Worm (Caenorhabditis elegans) whole organism, L1 larva: Measurements from ENCODE around the gene C18E9.2.

Source experiments
- C04F5.9 ChIP-seq: sonication (generic microtip); optimal IDR thresholded peaks from 2 replicates; lab custom pipeline; 2016; ENCODE audit warnings: missing genetic modification characterization, missing compliant biosample characterization
- C16A3.4 ChIP-seq: fragments of 150-350 bp; optimal IDR thresholded peaks from 2 replicates; lab custom pipeline; 2014; ENCODE audit warnings: missing biosample characterization, missing genetic modification characterization
- C34B4.2 ChIP-seq: sonication (generic microtip); optimal IDR thresholded peaks from 2 replicates; lab custom pipeline; 2017; ENCODE audit warnings: mild to moderate bottlenecking, missing genetic modification characterization, missing compliant biosample characterization
- F16B12.6 ChIP-seq: fragments of 150-350 bp; optimal IDR thresholded peaks from 2 replicates; lab custom pipeline; 2014; ENCODE audit warnings: missing biosample characterization, missing genetic modification characterization
- alr-1 ChIP-seq: fragments of 200-800 bp; sonication (Bioruptor generic); optimal IDR thresholded peaks from 2 replicates; lab custom pipeline; 2018; ENCODE audit warnings: borderline replicate concordance, mild to moderate bottlenecking, missing genetic modification characterization, missing compliant biosample characterization
- ama-1 ChIP-seq: fragments of 150-350 bp; optimal IDR thresholded peaks from 2 replicates; lab custom pipeline; 2014
- ceh-82 ChIP-seq, 3 experiments: fragments of 150-350 bp in 1 of 3; sonication (generic microtip) in 2 of 3; optimal IDR thresholded peaks; 2 replicates each; lab custom pipeline; 2014 to 2017; ENCODE audit warnings: missing biosample characterization in 3 of 3, missing genetic modification characterization in 3 of 3
- ceh-88 ChIP-seq: fragments of 200-800 bp; sonication (Bioruptor generic); IDR thresholded peaks from 2 replicates; pipeline ENCODE4 v1.3.6; 2022; ENCODE audit warnings: missing genetic modification characterization, missing compliant biosample characterization
- ces-1 ChIP-seq: fragments of 150-350 bp; optimal IDR thresholded peaks from 2 replicates; lab custom pipeline; 2014; ENCODE audit warnings: missing biosample characterization, missing genetic modification reagents, missing genetic modification characterization
- dpl-1 ChIP-seq, 3 experiments: fragments of 150-350 bp in 2 of 3; sonication (generic microtip) in 1 of 3; optimal IDR thresholded peaks; 2 replicates each; lab custom pipeline; 2014 to 2017; ENCODE audit warnings: missing biosample characterization in 3 of 3, missing genetic modification characterization in 3 of 3, missing genetic modification reagents in 3 of 3
- dsc-1 ChIP-seq: sonication (generic microtip); optimal IDR thresholded peaks from 2 replicates; lab custom pipeline; 2016; ENCODE audit warnings: mild to moderate bottlenecking, missing genetic modification characterization, missing compliant biosample characterization
- efl-1 ChIP-seq, 4 experiments: fragments of 150-350 bp; optimal IDR thresholded peaks in 3 of 4; peaks in 1 of 4; 1 replicate in 1 of 4; 2 replicates in 3 of 4; lab custom pipeline; 2014; ENCODE audit warnings: missing biosample characterization in 2 of 4, missing genetic modification characterization in 2 of 4, missing genetic modification reagents in 2 of 4
- elt-2 ChIP-seq: sonication (generic microtip); optimal IDR thresholded peaks from 2 replicates; lab custom pipeline; 2016; ENCODE audit warnings: missing genetic modification characterization, mild to moderate bottlenecking, inconsistent platforms, missing compliant biosample characterization, missing genetic modification reagents
- fkh-4 ChIP-seq: sonication (generic microtip); optimal IDR thresholded peaks from 2 replicates; lab custom pipeline; 2016; ENCODE audit warnings: missing compliant biosample characterization, missing genetic modification characterization, borderline replicate concordance
- fkh-8 ChIP-seq: sonication (generic microtip); optimal IDR thresholded peaks from 2 replicates; lab custom pipeline; 2016; ENCODE audit warnings: mild to moderate bottlenecking, missing genetic modification characterization, missing compliant biosample characterization
- fos-1 ChIP-seq: fragments of 150-350 bp; optimal IDR thresholded peaks from 2 replicates; lab custom pipeline; 2014; ENCODE audit warnings: missing biosample characterization, missing genetic modification characterization
- irx-1 ChIP-seq: sonication (generic microtip); optimal IDR thresholded peaks from 2 replicates; lab custom pipeline; 2016; ENCODE audit warnings: missing genetic modification characterization, missing compliant biosample characterization
- isw-1 ChIP-seq: fragments of 200-800 bp; sonication (Bioruptor generic); IDR thresholded peaks from 2 replicates; pipeline ENCODE4 v1.3.6; 2022; ENCODE audit warnings: missing genetic modification characterization, missing compliant biosample characterization
- lin-14 ChIP-seq: fragments of 200-800 bp; sonication (Bioruptor generic); optimal IDR thresholded peaks from 2 replicates; lab custom pipeline; 2018; ENCODE audit warnings: mild to moderate bottlenecking, missing genetic modification characterization, moderate library complexity, missing compliant biosample characterization
- lin-35 ChIP-seq, 2 experiments: fragments of 150-350 bp; optimal IDR thresholded peaks; 2 replicates each; lab custom pipeline; 2014; ENCODE audit warnings: missing biosample characterization in 2 of 2, missing genetic modification characterization in 2 of 2, missing genetic modification reagents in 2 of 2
- lin-39 ChIP-seq: fragments of 150-350 bp; optimal IDR thresholded peaks from 2 replicates; lab custom pipeline; 2014; ENCODE audit warnings: missing biosample characterization, missing genetic modification reagents, missing genetic modification characterization
- lir-3 ChIP-seq: sonication (generic microtip); optimal IDR thresholded peaks from 2 replicates; lab custom pipeline; 2016; ENCODE audit warnings: mild to moderate bottlenecking, missing genetic modification characterization, moderate library complexity, missing compliant biosample characterization; ENCODE audit not compliant: poor library complexity
- lsy-2 ChIP-seq, 2 experiments: fragments of 150-350 bp; optimal IDR thresholded peaks; 2 replicates each; lab custom pipeline; 2014; ENCODE audit warnings: missing biosample characterization in 2 of 2, missing genetic modification characterization in 2 of 2
- mdl-1 ChIP-seq, 2 experiments: fragments of 150-350 bp; optimal IDR thresholded peaks; 2 replicates each; lab custom pipeline; 2014 to 2017; ENCODE audit warnings: missing biosample characterization in 2 of 2, missing genetic modification characterization in 2 of 2, inconsistent platforms in 1 of 2
- nhr-11 ChIP-seq: fragments of 150-350 bp; optimal IDR thresholded peaks from 2 replicates; lab custom pipeline; 2014; ENCODE audit warnings: missing biosample characterization, missing genetic modification characterization
- nhr-19 ChIP-seq: fragments of 200-800 bp; sonication (Bioruptor generic); conservative IDR thresholded peaks from 2 replicates; pipeline ENCODE4 v1.3.6; 2022; ENCODE audit warnings: missing genetic modification characterization, missing compliant biosample characterization
- nhr-47 ChIP-seq: sonication (generic microtip); optimal IDR thresholded peaks from 2 replicates; lab custom pipeline; 2016; ENCODE audit warnings: mild to moderate bottlenecking, missing genetic modification characterization, moderate library complexity, missing compliant biosample characterization
- nhr-71 ChIP-seq: sonication (generic microtip); optimal IDR thresholded peaks from 2 replicates; lab custom pipeline; 2016; ENCODE audit warnings: mild to moderate bottlenecking, missing genetic modification characterization, moderate library complexity, missing compliant biosample characterization
- pag-3 ChIP-seq: sonication (generic microtip); optimal IDR thresholded peaks from 2 replicates; lab custom pipeline; 2017; ENCODE audit warnings: missing genetic modification characterization, mild to moderate bottlenecking, missing compliant biosample characterization, antibody characterized with exemption, borderline replicate concordance; ENCODE audit not compliant: insufficient read depth
- pax-3 ChIP-seq: fragments of 200-800 bp; sonication (Bioruptor generic); optimal IDR thresholded peaks from 2 replicates; lab custom pipeline; 2018; ENCODE audit warnings: mild to moderate bottlenecking, missing genetic modification characterization, moderate library complexity, missing compliant biosample characterization
- pqm-1 ChIP-seq: sonication (generic microtip); optimal IDR thresholded peaks from 3 replicates; lab custom pipeline; 2017; ENCODE audit warnings: missing biosample characterization, missing genetic modification characterization
- rnt-1 ChIP-seq: sonication (generic microtip); optimal IDR thresholded peaks from 2 replicates; lab custom pipeline; 2016; ENCODE audit warnings: mild to moderate bottlenecking, missing genetic modification characterization, moderate library complexity, missing compliant biosample characterization
- snu-23 ChIP-seq: sonication (generic microtip); optimal IDR thresholded peaks from 2 replicates; lab custom pipeline; 2016; ENCODE audit warnings: missing genetic modification characterization, missing compliant biosample characterization
- sox-4 ChIP-seq: sonication (generic microtip); optimal IDR thresholded peaks from 2 replicates; lab custom pipeline; 2016; ENCODE audit warnings: missing genetic modification characterization, missing compliant biosample characterization
- sptf-1 ChIP-seq: fragments of 150-350 bp; optimal IDR thresholded peaks from 2 replicates; lab custom pipeline; 2014; ENCODE audit warnings: missing biosample characterization, missing genetic modification characterization
- tbx-2 ChIP-seq: sonication (generic microtip); optimal IDR thresholded peaks from 2 replicates; lab custom pipeline; 2016; ENCODE audit warnings: missing genetic modification characterization, missing compliant biosample characterization
- vab-15 ChIP-seq: sonication (generic microtip); optimal IDR thresholded peaks from 2 replicates; lab custom pipeline; 2017; ENCODE audit warnings: missing genotype, mild to moderate bottlenecking, missing genetic modification characterization, missing compliant biosample characterization
- zag-1 ChIP-seq: fragments of 150-350 bp; optimal IDR thresholded peaks from 2 replicates; lab custom pipeline; 2014; ENCODE audit warnings: missing biosample characterization, missing genetic modification characterization
- ztf-11 ChIP-seq, 2 experiments: sonication (generic microtip); optimal IDR thresholded peaks; 2 replicates each; lab custom pipeline; 2016 to 2017; ENCODE audit warnings: missing genetic modification characterization in 2 of 2, missing biosample characterization in 1 of 2, missing compliant biosample characterization in 1 of 2
- ztf-4 ChIP-seq: fragments of 150-350 bp; optimal IDR thresholded peaks from 2 replicates; lab custom pipeline; 2014; ENCODE audit warnings: missing biosample characterization, missing genetic modification characterization

Gene C18E9.2

DNA sequence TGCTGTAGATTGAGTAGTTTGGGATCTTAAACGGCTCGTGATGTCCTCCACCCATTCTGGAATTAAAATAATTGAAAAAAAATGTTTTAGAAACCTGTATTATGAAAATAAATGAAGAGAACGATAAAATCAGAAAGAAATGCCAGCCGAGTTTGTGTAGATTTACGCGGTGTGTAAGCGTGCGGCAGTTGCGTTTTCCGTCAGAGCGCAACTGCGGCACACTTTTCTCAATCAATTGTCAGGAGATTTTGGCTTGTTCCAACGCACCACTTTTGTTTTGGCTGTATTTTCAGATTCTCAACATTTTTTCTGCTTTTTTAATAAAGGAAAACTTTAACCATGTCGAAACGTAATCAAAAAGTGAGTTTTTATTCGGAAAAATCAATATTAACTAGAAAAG is at the start of gene C18E9.2, which contains the start of gene ndub-3:
Gene C18E9.2 (plus strand): TSS at position 172 of the 400 bp plus-strand sequence.
Gene ndub-3 (minus strand): TSS at position 56 of the 400 bp plus-strand sequence.
- no peak for TF ChIP-seq alr-1 (tag; lab: Kevin White, UChicago)
- peak in 1 of 2 experiments; percentile 24 for TF ChIP-seq mdl-1 (tag; optimal IDR thresholded peaks at IDR 0.05; lab: Kevin White, UChicago)
- no peak for TF ChIP-seq fos-1 (tag; lab: Kevin White, UChicago)
- TF ChIP-seq F16B12.6, result no peak
- peak; percentile 66 to 67 for TF ChIP-seq efl-1 (optimal IDR thresholded peaks at IDR 0.05; lab: Kevin White, UChicago)
- peak; percentile 48 to 95 for TF ChIP-seq efl-1 (GFP tag; optimal IDR thresholded peaks at IDR 0.05 in 1 of 2; lab: Kevin White, UChicago)
- TF ChIP-seq ces-1 (GFP tag; lab: Kevin White, UChicago), result no peak
- TF ChIP-seq lin-14 (GFP tag; lab: Kevin White, UChicago), result peak; percentile 50
- no peak for TF ChIP-seq lir-3
- TF ChIP-seq C34B4.2, result no peak
- no peak for TF ChIP-seq C04F5.9 (tag; lab: Kevin White, UChicago)
- TF ChIP-seq zag-1 (tag; lab: Kevin White, UChicago), result no peak
- peak; percentile 55 for TF ChIP-seq C16A3.4 (tag; lab: Kevin White, UChicago)
- TF ChIP-seq nhr-11, result no peak
- peak; percentile 38 to 66 (median 56) for TF ChIP-seq dpl-1 (GFP tag; optimal IDR thresholded peaks at IDR 0.05; lab: Kevin White, UChicago)
- TF ChIP-seq isw-1 (GFP tag; lab: Robert Waterston, UW), result no peak
- TF ChIP-seq ceh-82 (tag; optimal IDR thresholded peaks at IDR 0.05; lab: Kevin White, UChicago), result peak in 2 of 3 experiments; percentile 4 to 64
- peak; percentile 33 for TF ChIP-seq nhr-71 (tag; lab: Kevin White, UChicago)
- no peak for TF ChIP-seq elt-2
- TF ChIP-seq pqm-1 (tag; lab: Kevin White, UChicago), result no peak
- TF ChIP-seq nhr-47 (tag; lab: Kevin White, UChicago), result peak; percentile 1
- TF ChIP-seq rnt-1 (tag; lab: Kevin White, UChicago), result peak; percentile 26
- peak; percentile 59 to 79 for TF ChIP-seq lin-35 (GFP tag; optimal IDR thresholded peaks at IDR 0.05; lab: Kevin White, UChicago)
- peak; percentile 32 for TF ChIP-seq snu-23
- peak; percentile 13 to 75 for TF ChIP-seq lsy-2 (tag; optimal IDR thresholded peaks at IDR 0.05; lab: Kevin White, UChicago)
- TF ChIP-seq tbx-2, result peak; percentile 6
- TF ChIP-seq, all 84 proteins: peak for 13

DNA sequence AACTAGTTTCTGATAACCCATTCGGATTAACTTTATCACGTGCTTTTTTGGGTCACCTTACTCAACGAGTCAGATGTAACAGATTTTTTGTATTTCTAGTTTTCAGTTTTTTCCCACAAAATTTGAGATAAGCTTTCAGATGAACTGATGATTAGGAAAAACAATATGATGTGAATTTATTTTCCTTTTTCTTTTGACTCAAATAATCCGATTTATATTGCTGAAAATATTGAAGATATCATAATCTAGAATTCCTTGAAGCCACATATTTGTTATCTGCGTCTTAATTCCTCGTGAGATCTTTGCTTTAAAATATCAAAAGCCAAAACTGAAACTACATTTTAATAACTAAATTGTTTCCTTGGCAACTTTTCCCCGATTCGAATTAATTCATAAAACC is 48.1 kb upstream of the C18E9.2 start:
- TF ChIP-seq mdl-1 (tag; optimal IDR thresholded peaks at IDR 0.05; lab: Kevin White, UChicago) (no peak), nhr-71 (tag; lab: Kevin White, UChicago) (peak; percentile 36), vab-15 (tag; lab: Kevin White, UChicago) (no peak), elt-2 (no peak), efl-1 (optimal IDR thresholded peaks at IDR 0.05; lab: Kevin White, UChicago) (no peak), efl-1 (GFP tag; optimal IDR thresholded peaks at IDR 0.05 in 1 of 2; lab: Kevin White, UChicago) (no peak), irx-1 (tag; lab: Kevin White, UChicago) (no peak), ama-1 (lab: Kevin White, UChicago) (no peak), nhr-19 (GFP tag; lab: Robert Waterston, UW) (no peak), lsy-2 (tag; optimal IDR thresholded peaks at IDR 0.05; lab: Kevin White, UChicago) (no peak), fkh-4 (tag; lab: Kevin White, UChicago) (no peak), pag-3 (tag; lab: Kevin White, UChicago) (no peak), ztf-11 (tag; optimal IDR thresholded peaks at IDR 0.05; lab: Kevin White, UChicago) (no peak), lin-39 (tag; lab: Kevin White, UChicago) (no peak), dsc-1 (peak; percentile 82), lin-35 (GFP tag; optimal IDR thresholded peaks at IDR 0.05; lab: Kevin White, UChicago) (no peak), ceh-88 (no peak), pax-3 (tag; lab: Kevin White, UChicago) (no peak), fkh-8 (peak; percentile 53), ceh-82 (tag; optimal IDR thresholded peaks at IDR 0.05; lab: Kevin White, UChicago) (no peak), ztf-4 (tag; lab: Kevin White, UChicago) (no peak), nhr-47 (tag; lab: Kevin White, UChicago) (peak; percentile 40), lin-14 (GFP tag; lab: Kevin White, UChicago) (no peak), sptf-1 (no peak), sox-4 (tag; lab: Kevin White, UChicago) (peak; percentile 29)
- TF ChIP-seq, all 84 proteins: peak for 5
